Worm (Caenorhabditis elegans) whole organism, midembryonic: ENCODE results near the gene stdh-4.

Source experiments
- T22C8.4 ChIP-seq: fragments of 200-800 bp; sonication (Bioruptor generic); IDR thresholded peaks from 2 replicates; pipeline ENCODE4 v1.3.6; 2022; ENCODE audit warnings: missing genetic modification characterization, missing compliant biosample characterization
- cog-1 ChIP-seq: sonication (generic microtip); optimal IDR thresholded peaks from 2 replicates; lab custom pipeline; 2016; ENCODE audit warnings: missing genetic modification characterization, missing compliant biosample characterization
- flt-1 ChIP-seq: fragments of 200-800 bp; sonication (Bioruptor generic); IDR thresholded peaks from 2 replicates; pipeline ENCODE4 v1.3.6; 2022; ENCODE audit warnings: missing genetic modification characterization, missing compliant biosample characterization
- klf-2 ChIP-seq: fragments of 200-800 bp; sonication (Bioruptor generic); conservative IDR thresholded peaks from 2 replicates; pipeline ENCODE4 v1.3.6; 2022; ENCODE audit warnings: missing genetic modification reagents, missing genetic modification characterization, missing compliant biosample characterization
- med-1 ChIP-seq: sonication (generic microtip); optimal IDR thresholded peaks from 2 replicates; lab custom pipeline; 2017; ENCODE audit warnings: missing genetic modification characterization, mild to moderate bottlenecking, missing compliant biosample characterization, antibody characterized with exemption, missing genetic modification reagents; ENCODE audit not compliant: insufficient read depth
- ref-1 ChIP-seq: fragments of 200-800 bp; sonication (Bioruptor generic); conservative IDR thresholded peaks from 2 replicates; pipeline ENCODE4 v1.3.6; 2022; ENCODE audit warnings: missing genetic modification reagents, missing genetic modification characterization, missing compliant biosample characterization
- tab-1 ChIP-seq: fragments of 200-800 bp; sonication (Bioruptor generic); IDR thresholded peaks from 2 replicates; pipeline ENCODE4 v1.3.6; 2022; ENCODE audit warnings: missing genetic modification characterization, missing compliant biosample characterization
- ztf-29 ChIP-seq: fragments of 200-800 bp; sonication (Bioruptor generic); IDR thresholded peaks from 2 replicates; pipeline ENCODE4 v1.3.6; 2022; ENCODE audit warnings: missing genetic modification reagents, missing genetic modification characterization, missing compliant biosample characterization

ce11 chrV:8599957-8600356 is 50.9 kb downstream of the stdh-4 start:
- TF ChIP-seq cog-1 (no peak), ztf-29 (GFP tag; lab: Robert Waterston, UW) (no peak), med-1 (GFP tag; lab: Kevin White, UChicago) (no peak), flt-1 (GFP tag; lab: Robert Waterston, UW) (no peak), tab-1 (GFP tag; lab: Robert Waterston, UW) (no peak), T22C8.4 (GFP tag; lab: Robert Waterston, UW) (no peak), ref-1 (GFP tag; lab: Robert Waterston, UW) (no peak), klf-2 (no peak)
